Worm (Caenorhabditis elegans): ENCODE results near the gene nyn-1.

Gene nyn-1

DNA sequence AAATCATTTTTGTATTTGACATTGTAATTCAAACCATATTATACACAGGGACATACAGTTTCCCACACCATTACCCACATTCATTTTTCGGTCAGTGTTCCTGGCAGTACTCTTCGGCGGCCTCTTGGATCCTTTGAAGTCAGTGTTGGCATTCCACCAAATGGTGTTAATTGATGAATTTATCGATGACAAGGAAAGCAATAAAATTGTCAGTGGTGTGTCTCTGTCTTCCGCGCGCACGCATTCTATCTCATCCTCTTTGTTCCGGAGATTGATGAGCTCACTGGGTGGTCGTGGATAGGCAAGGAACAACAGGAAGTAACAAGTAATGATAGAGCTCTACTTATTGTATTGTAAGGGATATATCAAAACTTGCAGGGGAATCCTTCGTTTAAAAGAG lies 23.6 kb upstream of the nyn-1 start:
- TF ChIP-seq grh-1 (GFP tag; IDR thresholded peaks at IDR 0.05), result no peak
- no peak for TF ChIP-seq mef-2 (tag; optimal IDR thresholded peaks at IDR 0.05)

DNA sequence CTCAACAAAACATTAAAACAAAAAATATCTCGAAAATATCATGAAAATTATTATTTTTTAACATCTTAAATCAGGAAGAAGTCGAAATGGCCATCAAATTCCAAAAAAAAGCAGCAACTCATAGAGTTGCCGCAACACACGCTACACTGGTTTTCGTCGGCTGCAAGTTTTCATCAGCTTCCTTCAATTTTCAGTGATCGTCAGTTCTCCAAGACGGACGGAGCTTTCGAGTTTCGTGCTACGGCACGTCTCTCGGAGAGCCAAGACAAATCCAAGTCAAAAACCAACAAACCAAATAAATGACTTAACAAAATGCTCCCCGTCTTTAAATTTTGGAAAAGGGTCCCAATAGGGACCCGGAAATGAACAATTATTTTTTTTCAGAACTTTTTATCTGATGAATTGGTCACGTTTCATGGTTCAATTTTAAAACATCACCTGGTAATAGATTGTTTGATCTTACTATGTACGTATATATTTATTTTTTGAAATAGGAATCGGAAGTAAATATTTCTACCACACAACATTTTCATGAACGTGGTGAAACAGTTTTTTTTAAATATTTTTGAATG lies 22.3 kb upstream of the nyn-1 start:
- TF ChIP-seq unc-30 (tag; optimal IDR thresholded peaks at IDR 0.05) (no peak), F16B12.6 (tag; optimal IDR thresholded peaks at IDR 0.05) (no peak), ztf-11 (tag; optimal IDR thresholded peaks at IDR 0.05) (no peak), nhr-12 (tag; optimal IDR thresholded peaks at IDR 0.05) (no peak), ceh-88 (GFP tag; IDR thresholded peaks at IDR 0.05) (no peak), sptf-1 (tag; optimal IDR thresholded peaks at IDR 0.05) (no peak), ama-1 (optimal IDR thresholded peaks at IDR 0.05) (no peak)

- TF ChIP-seq elt-2 (tag; optimal IDR thresholded peaks at IDR 0.05) (peak; percentile 93), sox-4 (tag; optimal IDR thresholded peaks at IDR 0.05) (no peak), lin-35 (GFP tag; optimal IDR thresholded peaks at IDR 0.05) (peak in 1 of 2 experiments; percentile 26), pqm-1 (tag; optimal IDR thresholded peaks at IDR 0.05) (peak; percentile 11), nhr-19 (GFP tag; conservative IDR thresholded peaks at IDR 0.05) (no peak), nhr-85 (tag) (peak; percentile 6), sptf-1 (tag; optimal IDR thresholded peaks at IDR 0.05) (no peak), nhr-84 (tag; optimal IDR thresholded peaks at IDR 0.05) (no peak), pax-3 (tag; optimal IDR thresholded peaks at IDR 0.05) (peak; percentile 62), nhr-90 (tag; optimal IDR thresholded peaks at IDR 0.05; ENCODE audit: poor library complexity) (peak; percentile 42), nhr-20 (tag; optimal IDR thresholded peaks at IDR 0.05) (peak; percentile 4)
These were observed 21.1 kb upstream of the nyn-1 start for ce11 chrIV:13707894-13708293.

- TF ChIP-seq dpl-1 (GFP tag; optimal IDR thresholded peaks at IDR 0.05) (peak in 1 of 3 experiments; percentile 25), ceh-82 (tag; optimal IDR thresholded peaks at IDR 0.05) (peak in 1 of 3 experiments; percentile 24), snu-23 (GFP tag; optimal IDR thresholded peaks at IDR 0.05) (peak; percentile 68), mef-2 (tag; optimal IDR thresholded peaks at IDR 0.05) (no peak), ceh-63 (GFP tag; optimal IDR thresholded peaks at IDR 0.05) (no peak), efl-1 (optimal IDR thresholded peaks at IDR 0.05) (peak in 1 of 2 experiments; percentile 7), efl-1 (GFP tag; optimal IDR thresholded peaks at IDR 0.05 in 1 of 2) (peak in 1 of 2 experiments; percentile 28), zip-4 (GFP tag; optimal IDR thresholded peaks at IDR 0.05) (no peak), swsn-7 (tag; optimal IDR thresholded peaks at IDR 0.05) (peak; percentile 12), unc-86 (tag; optimal IDR thresholded peaks at IDR 0.05) (no peak), sptf-1 (tag; optimal IDR thresholded peaks at IDR 0.05) (no peak), skn-1 (tag; optimal IDR thresholded peaks at IDR 0.05) (no peak), lin-14 (GFP tag; optimal IDR thresholded peaks at IDR 0.05) (peak; percentile 80), nhr-20 (tag; optimal IDR thresholded peaks at IDR 0.05) (peak; percentile 40), elt-3 (tag; optimal IDR thresholded peaks at IDR 0.05) (peak in 4 of 6 experiments; percentile 47 to 86 (median 66)), nhr-28 (tag; optimal IDR thresholded peaks at IDR 0.05) (no peak), nhr-47 (tag; optimal IDR thresholded peaks at IDR 0.05) (peak; percentile 18), hpl-2 (GFP tag; optimal IDR thresholded peaks at IDR 0.05) (no peak), aha-1 (tag; optimal IDR thresholded peaks at IDR 0.05) (no peak), grh-1 (GFP tag; IDR thresholded peaks at IDR 0.05) (peak; percentile 61), C04F5.9 (tag; optimal IDR thresholded peaks at IDR 0.05) (no peak), jun-1 (tag; optimal IDR thresholded peaks at IDR 0.05) (no peak), fos-1 (tag; optimal IDR thresholded peaks at IDR 0.05) (no peak), nhr-237 (tag; optimal IDR thresholded peaks at IDR 0.05) (no peak), aly-2 (tag; optimal IDR thresholded peaks at IDR 0.05) (no peak), sox-4 (tag; optimal IDR thresholded peaks at IDR 0.05) (no peak), mep-1 (tag; optimal IDR thresholded peaks at IDR 0.05) (peak; percentile 22), C16A3.4 (tag; optimal IDR thresholded peaks at IDR 0.05) (no peak), unc-98 (GFP tag; IDR thresholded peaks at IDR 0.05) (no peak), ztf-4 (tag; optimal IDR thresholded peaks at IDR 0.05) (no peak), lin-35 (GFP tag; optimal IDR thresholded peaks at IDR 0.05) (peak; percentile 34 to 37), nhr-12 (tag; optimal IDR thresholded peaks at IDR 0.05) (no peak), vab-15 (tag; optimal IDR thresholded peaks at IDR 0.05) (peak; percentile 70), nhr-77 (tag; optimal IDR thresholded peaks at IDR 0.05) (no peak), isw-1 (GFP tag; IDR thresholded peaks at IDR 0.05) (no peak)
These were observed 17.1 kb upstream of the nyn-1 start, which contains the start of gene tlp-1 for ce11 chrIV:13703828-13704425. Gene tlp-1 (minus strand): TSS chrIV:13704082.
